Worm (Caenorhabditis elegans) whole organism, L4 larva: ENCODE data around the gene K08E7.6.
A peak's percentile ranks its signal among the peaks of the same experiment; 100 is the strongest.

Experiments used
- R02D3.7 ChIP-seq: fragments of 150-350 bp; sonication (generic microtip); optimal IDR thresholded peaks from 3 replicates; lab custom pipeline; 2014; ENCODE audit warnings: missing biosample characterization, missing genetic modification characterization
- T20F7.1 ChIP-seq: fragments of 200-800 bp; sonication (Bioruptor generic); optimal IDR thresholded peaks from 2 replicates; lab custom pipeline; 2018; ENCODE audit warnings: mild to moderate bottlenecking, missing genetic modification characterization, missing compliant biosample characterization
- T26A8.4 ChIP-seq: fragments of 200-800 bp; sonication (Bioruptor generic); IDR thresholded peaks from 2 replicates; pipeline ENCODE4 v1.3.6; 2022; ENCODE audit warnings: missing genetic modification characterization, missing compliant biosample characterization
- Y5F2A.4 ChIP-seq: fragments of 200-800 bp; sonication (Bioruptor generic); optimal IDR thresholded peaks from 2 replicates; lab custom pipeline; 2018; ENCODE audit warnings: mild to moderate bottlenecking, missing genetic modification characterization, missing compliant biosample characterization
- Y75B8A.6 ChIP-seq: fragments of 200-800 bp; sonication (Bioruptor generic); IDR thresholded peaks from 2 replicates; pipeline ENCODE4 v1.3.6; 2022; ENCODE audit warnings: missing genetic modification reagents, missing genetic modification characterization, missing compliant biosample characterization
- attf-4 ChIP-seq: sonication (generic microtip); optimal IDR thresholded peaks from 3 replicates; lab custom pipeline; 2017; ENCODE audit warnings: missing biosample characterization, missing genetic modification characterization
- ceh-20 ChIP-seq: fragments of 200-800 bp; sonication (Bioruptor generic); IDR thresholded peaks from 2 replicates; pipeline ENCODE4 v1.3.6; 2022; ENCODE audit warnings: missing genetic modification reagents, missing genetic modification characterization, missing compliant biosample characterization
- ceh-32 ChIP-seq: sonication (generic microtip); optimal IDR thresholded peaks from 2 replicates; lab custom pipeline; 2016; ENCODE audit warnings: mild to moderate bottlenecking, missing genetic modification characterization, missing compliant biosample characterization; ENCODE audit not compliant: poor library complexity
- ceh-82 ChIP-seq: sonication (generic microtip); optimal IDR thresholded peaks from 2 replicates; lab custom pipeline; 2017; ENCODE audit warnings: missing biosample characterization, missing genetic modification characterization
- daf-12 ChIP-seq: fragments of 150-350 bp; optimal IDR thresholded peaks from 2 replicates; lab custom pipeline; 2014; ENCODE audit warnings: missing biosample characterization, missing genetic modification reagents, missing genetic modification characterization
- daf-16 ChIP-seq, 3 experiments: sonication (generic microtip); optimal IDR thresholded peaks; 2 replicates each; lab custom pipeline; 2016 to 2017; ENCODE audit warnings: missing genetic modification characterization in 3 of 3, missing genetic modification reagents in 3 of 3, mild to moderate bottlenecking in 2 of 3, missing compliant biosample characterization in 2 of 3, missing biosample characterization in 1 of 3, moderate library complexity in 1 of 3
- daf-19 ChIP-seq: fragments of 200-800 bp; sonication (Bioruptor generic); conservative IDR thresholded peaks from 2 replicates; pipeline ENCODE4 v1.3.6; 2022; ENCODE audit warnings: missing genetic modification characterization, missing compliant biosample characterization
- daf-8 ChIP-seq: fragments of 200-800 bp; sonication (Bioruptor generic); IDR thresholded peaks from 2 replicates; pipeline ENCODE4 v1.3.6; 2022; ENCODE audit warnings: missing genetic modification characterization, missing compliant biosample characterization
- dmd-6 ChIP-seq: fragments of 200-800 bp; sonication (Bioruptor generic); IDR thresholded peaks from 2 replicates; pipeline ENCODE4 v1.3.6; 2022; ENCODE audit warnings: missing genetic modification reagents, missing genetic modification characterization, missing compliant biosample characterization
- dmd-8 ChIP-seq: fragments of 200-800 bp; sonication (Bioruptor generic); IDR thresholded peaks from 2 replicates; pipeline ENCODE4 v1.3.6; 2022; ENCODE audit warnings: missing genetic modification characterization, missing compliant biosample characterization
- dmd-9 ChIP-seq: fragments of 200-800 bp; sonication (Bioruptor generic); IDR thresholded peaks from 2 replicates; pipeline ENCODE4 v1.3.6; 2022; ENCODE audit warnings: missing genetic modification reagents, missing genetic modification characterization, missing compliant biosample characterization
- dpl-1 ChIP-seq: fragments of 150-350 bp; optimal IDR thresholded peaks from 2 replicates; lab custom pipeline; 2014; ENCODE audit warnings: missing biosample characterization, missing genetic modification reagents, missing genetic modification characterization
- dve-1 ChIP-seq: sonication (generic microtip); optimal IDR thresholded peaks from 2 replicates; lab custom pipeline; 2017; ENCODE audit warnings: antibody characterized with exemption, mild to moderate bottlenecking, missing genetic modification characterization, missing compliant biosample characterization; ENCODE audit not compliant: insufficient read depth
- gei-8 ChIP-seq: fragments of 200-800 bp; sonication (Bioruptor generic); optimal IDR thresholded peaks from 2 replicates; lab custom pipeline; 2018; ENCODE audit warnings: mild to moderate bottlenecking, missing genetic modification characterization, missing compliant biosample characterization
- hlh-11 ChIP-seq: fragments of 200-800 bp; sonication (Bioruptor generic); optimal IDR thresholded peaks from 2 replicates; lab custom pipeline; 2018; ENCODE audit warnings: mild to moderate bottlenecking, missing genetic modification characterization, missing compliant biosample characterization
- hlh-30 ChIP-seq: sonication (generic microtip); optimal IDR thresholded peaks from 2 replicates; lab custom pipeline; 2017; ENCODE audit warnings: antibody characterized with exemption, mild to moderate bottlenecking, missing genetic modification characterization, missing compliant biosample characterization; ENCODE audit not compliant: insufficient read depth
- lim-7 ChIP-seq: fragments of 200-800 bp; sonication (Bioruptor generic); IDR thresholded peaks from 2 replicates; pipeline ENCODE4 v1.3.6; 2022; ENCODE audit warnings: missing genetic modification characterization, missing compliant biosample characterization
- lin-1 ChIP-seq: fragments of 200-800 bp; sonication (Bioruptor generic); IDR thresholded peaks from 2 replicates; pipeline ENCODE4 v1.3.6; 2022; ENCODE audit warnings: missing genetic modification reagents, missing genetic modification characterization, missing compliant biosample characterization
- lin-13 ChIP-seq: fragments of 150-350 bp; optimal IDR thresholded peaks from 2 replicates; lab custom pipeline; 2014; ENCODE audit warnings: missing biosample characterization, missing genetic modification reagents, missing genetic modification characterization
- lin-15B ChIP-seq: fragments of 150-350 bp; sonication (generic microtip); optimal IDR thresholded peaks from 3 replicates; lab custom pipeline; 2014; ENCODE audit warnings: missing biosample characterization, missing genetic modification characterization
- madf-9 ChIP-seq: fragments of 200-800 bp; sonication (Bioruptor generic); conservative IDR thresholded peaks from 2 replicates; pipeline ENCODE4 v1.3.6; 2022; ENCODE audit warnings: missing genetic modification reagents, missing genetic modification characterization, missing compliant biosample characterization
- mdl-1 ChIP-seq, 2 experiments: fragments of 150-350 bp in 1 of 2; sonication (generic microtip) in 1 of 2; optimal IDR thresholded peaks; 2 replicates each; lab custom pipeline; 2014 to 2017; ENCODE audit warnings: missing biosample characterization in 2 of 2, missing genetic modification characterization in 2 of 2
- mes-2 ChIP-seq: sonication (generic microtip); optimal IDR thresholded peaks from 2 replicates; lab custom pipeline; 2016; ENCODE audit warnings: missing genotype, mild to moderate bottlenecking, missing genetic modification characterization, missing compliant biosample characterization; ENCODE audit not compliant: poor library complexity, severe bottlenecking
- nhr-10 ChIP-seq: fragments of 150-350 bp; optimal IDR thresholded peaks from 2 replicates; lab custom pipeline; 2014; ENCODE audit warnings: missing biosample characterization, missing genetic modification characterization
- nhr-102 ChIP-seq: sonication (generic microtip); optimal IDR thresholded peaks from 2 replicates; lab custom pipeline; 2016; ENCODE audit warnings: mild to moderate bottlenecking, missing genetic modification characterization, moderate library complexity, missing compliant biosample characterization
- nhr-28 ChIP-seq: fragments of 150-350 bp; optimal IDR thresholded peaks from 2 replicates; lab custom pipeline; 2014; ENCODE audit warnings: missing biosample characterization, missing genetic modification characterization
- nhr-41 ChIP-seq: fragments of 200-800 bp; sonication (Bioruptor generic); IDR thresholded peaks from 2 replicates; pipeline ENCODE4 v1.3.6; 2022; ENCODE audit warnings: missing genetic modification reagents, missing genetic modification characterization, missing compliant biosample characterization
- nhr-42 ChIP-seq: fragments of 200-800 bp; sonication (Bioruptor generic); IDR thresholded peaks from 2 replicates; pipeline ENCODE4 v1.3.6; 2022; ENCODE audit warnings: missing genetic modification characterization, missing compliant biosample characterization
- nhr-48 ChIP-seq: sonication (generic microtip); optimal IDR thresholded peaks from 2 replicates; lab custom pipeline; 2016; ENCODE audit warnings: mild to moderate bottlenecking, missing genetic modification characterization, missing compliant biosample characterization
- pha-4 ChIP-seq, 2 experiments: fragments of 150-350 bp in 1 of 2; fragments of 200-800 bp in 1 of 2; sonication (Bioruptor generic) in 1 of 2; IDR thresholded peaks in 1 of 2; optimal IDR thresholded peaks in 1 of 2; 2 replicates each; pipeline versions ENCODE4 v1.3.6 to Lab custom; 2014 to 2022; ENCODE audit warnings: missing genetic modification characterization in 2 of 2, missing genetic modification reagents in 2 of 2, missing biosample characterization in 1 of 2, missing compliant biosample characterization in 1 of 2
- php-3 ChIP-seq: fragments of 200-800 bp; sonication (Bioruptor generic); IDR thresholded peaks from 2 replicates; pipeline ENCODE4 v1.3.6; 2022; ENCODE audit warnings: missing genetic modification reagents, missing genetic modification characterization, missing compliant biosample characterization
- pqm-1 ChIP-seq: sonication (generic microtip); optimal IDR thresholded peaks from 2 replicates; lab custom pipeline; 2017; ENCODE audit warnings: missing biosample characterization, missing genetic modification characterization
- saeg-2 ChIP-seq: fragments of 200-800 bp; sonication (Bioruptor generic); IDR thresholded peaks from 2 replicates; pipeline ENCODE4 v1.3.6; 2022; ENCODE audit warnings: missing genetic modification reagents, missing genetic modification characterization, missing compliant biosample characterization
- skn-1 ChIP-seq: fragments of 150-350 bp; optimal IDR thresholded peaks from 2 replicates; lab custom pipeline; 2014; ENCODE audit warnings: missing biosample characterization, missing genetic modification characterization
- spr-1 ChIP-seq: sonication (generic microtip); optimal IDR thresholded peaks from 2 replicates; lab custom pipeline; 2016; ENCODE audit warnings: mild to moderate bottlenecking, missing genetic modification characterization, missing compliant biosample characterization
- spr-3 ChIP-seq: fragments of 200-800 bp; sonication (Bioruptor generic); optimal IDR thresholded peaks from 2 replicates; lab custom pipeline; 2018; ENCODE audit warnings: mild to moderate bottlenecking, missing genetic modification characterization, missing compliant biosample characterization
- tra-1 ChIP-seq: fragments of 200-800 bp; sonication (Bioruptor generic); IDR thresholded peaks from 2 replicates; pipeline ENCODE4 v1.3.6; 2022; ENCODE audit warnings: missing genetic modification reagents, missing genetic modification characterization, missing compliant biosample characterization
- unc-130 ChIP-seq: sonication (generic microtip); optimal IDR thresholded peaks from 2 replicates; lab custom pipeline; 2016; ENCODE audit warnings: missing genetic modification reagents, missing genetic modification characterization, missing compliant biosample characterization
- unc-62 ChIP-seq, 3 experiments: fragments of 150-350 bp in 1 of 3; sonication (generic microtip); optimal IDR thresholded peaks in 2 of 3; peaks in 1 of 3; 1 replicate in 1 of 3; 2 replicates in 2 of 3; lab custom pipeline; 2014 to 2017; ENCODE audit warnings: missing biosample characterization in 3 of 3, missing genetic modification characterization in 3 of 3, missing genetic modification reagents in 3 of 3, missing genotype in 1 of 3
- zfp-2 ChIP-seq: sonication (generic microtip); optimal IDR thresholded peaks from 2 replicates; lab custom pipeline; 2016; ENCODE audit warnings: mild to moderate bottlenecking, missing genetic modification characterization, missing compliant biosample characterization
- zfp-3 ChIP-seq: fragments of 200-800 bp; sonication (Bioruptor generic); conservative IDR thresholded peaks from 2 replicates; pipeline ENCODE4 v1.3.6; 2022; ENCODE audit warnings: missing genetic modification reagents, missing genetic modification characterization, missing compliant biosample characterization
- zip-11 ChIP-seq: fragments of 200-800 bp; sonication (Bioruptor generic); IDR thresholded peaks from 2 replicates; pipeline ENCODE4 v1.3.6; 2022; ENCODE audit warnings: missing genetic modification characterization, missing compliant biosample characterization
- ztf-11 ChIP-seq: fragments of 150-350 bp; optimal IDR thresholded peaks from 2 replicates; lab custom pipeline; 2014; ENCODE audit warnings: missing biosample characterization, missing genetic modification characterization
- ztf-7 ChIP-seq: fragments of 150-350 bp; optimal IDR thresholded peaks from 2 replicates; lab custom pipeline; 2014; ENCODE audit warnings: missing biosample characterization, missing genetic modification characterization

Gene K08E7.6

DNA sequence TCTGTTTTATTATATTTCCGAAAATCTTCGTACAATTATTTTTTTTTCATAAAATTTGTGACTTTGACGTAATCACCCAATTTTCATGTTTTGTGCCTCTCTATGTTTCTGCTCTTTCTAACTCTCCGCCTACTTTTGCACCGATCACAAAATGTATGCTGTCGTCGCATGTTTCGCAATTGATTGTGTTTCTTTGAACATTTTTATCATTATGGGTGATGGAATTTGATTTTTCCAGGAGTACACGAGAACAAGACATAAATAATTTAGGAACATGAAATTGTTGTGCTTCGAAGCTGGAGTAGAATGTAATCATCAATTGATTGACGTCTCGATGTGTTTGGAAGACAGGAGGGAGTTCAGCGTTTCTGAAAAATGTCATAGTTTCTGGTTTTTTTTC is 20.0 kb upstream of the K08E7.6 start:
- no peak for TF ChIP-seq spr-1 (tag; lab: Kevin White, UChicago)
- no peak for TF ChIP-seq ceh-82
- TF ChIP-seq zip-11 (GFP tag; lab: Robert Waterston, UW): no peak
- TF ChIP-seq dmd-9 (GFP tag; lab: Robert Waterston, UW): no peak
- 0 out of 2 replicates have a peak, but pooled peaks have one; percentile 26 for TF ChIP-seq nhr-41 (GFP tag; lab: Robert Waterston, UW)
- TF ChIP-seq lin-13 (GFP tag; lab: Kevin White, UChicago): peak; percentile 7
- no peak for TF ChIP-seq dpl-1 (GFP tag; lab: Kevin White, UChicago)
- TF ChIP-seq daf-12: no peak
- TF ChIP-seq daf-8: no peak
- peak in 1 of 2 experiments; percentile 7 for TF ChIP-seq mdl-1 (tag; optimal IDR thresholded peaks at IDR 0.05; lab: Kevin White, UChicago)
- no peak for TF ChIP-seq Y75B8A.6 (GFP tag; lab: Robert Waterston, UW)
- TF ChIP-seq daf-16 (GFP tag; optimal IDR thresholded peaks at IDR 0.05; lab: Kevin White, UChicago): peak in 1 of 2 experiments; percentile 71
- peak; percentile 97 for TF ChIP-seq daf-16 (tag; optimal IDR thresholded peaks at IDR 0.05; lab: Kevin White, UChicago)
- TF ChIP-seq hlh-30: peak; percentile 18
- peak; percentile 91 for TF ChIP-seq hlh-11 (tag; lab: Kevin White, UChicago)
- no peak for TF ChIP-seq spr-3 (GFP tag; lab: Kevin White, UChicago)
- TF ChIP-seq nhr-48 (tag; lab: Kevin White, UChicago): peak; percentile 92
- TF ChIP-seq ceh-32: no peak
- no peak for TF ChIP-seq unc-130 (GFP tag; lab: Kevin White, UChicago)
- peak; percentile 48; the same call in 1 of the 2 replicates for TF ChIP-seq ceh-20
- TF ChIP-seq dmd-6 (GFP tag; lab: Robert Waterston, UW): peak; percentile 99
- TF ChIP-seq gei-8 (GFP tag; lab: Kevin White, UChicago): no peak
- TF ChIP-seq lin-1 (GFP tag; lab: Robert Waterston, UW): peak; percentile 62; the same call in 1 of the 2 replicates
- TF ChIP-seq php-3 (GFP tag; lab: Robert Waterston, UW): peak; percentile 92
- TF ChIP-seq pqm-1: peak; percentile 95
- TF ChIP-seq nhr-42 (GFP tag; lab: Robert Waterston, UW): no peak
- peak; percentile 69; the same call in 1 of the 2 replicates for TF ChIP-seq saeg-2 (GFP tag; lab: Robert Waterston, UW)
- no peak for TF ChIP-seq madf-9
- TF ChIP-seq unc-62 (GFP tag; optimal IDR thresholded peaks at IDR 0.05 in 1 of 2; lab: Kevin White, UChicago): peak in 1 of 2 experiments; percentile 32
- no peak for TF ChIP-seq unc-62 (tag; optimal IDR thresholded peaks at IDR 0.05; lab: Kevin White, UChicago)
- TF ChIP-seq dve-1 (tag; lab: Kevin White, UChicago): peak; percentile 89
- peak; percentile 40 for TF ChIP-seq nhr-10 (tag; lab: Kevin White, UChicago)
- TF ChIP-seq R02D3.7 (tag; lab: Kevin White, UChicago): no peak
- TF ChIP-seq lin-15B (tag; lab: Kevin White, UChicago): no peak
- peak; percentile 38; the same call in 1 of the 2 replicates for TF ChIP-seq T26A8.4 (GFP tag; lab: Robert Waterston, UW)
- TF ChIP-seq T20F7.1: peak; percentile 53
- no peak for TF ChIP-seq ztf-7
- peak; percentile 12 for TF ChIP-seq mes-2 (tag; lab: Kevin White, UChicago)
- peak; percentile 98 for TF ChIP-seq nhr-102
- TF ChIP-seq dmd-8 (GFP tag; lab: Robert Waterston, UW): no peak
- TF ChIP-seq attf-4 (tag; lab: Kevin White, UChicago): no peak
- no peak for TF ChIP-seq skn-1 (tag; lab: Kevin White, UChicago)
- no peak for TF ChIP-seq ztf-11
- TF ChIP-seq pha-4 (GFP tag; IDR thresholded peaks at IDR 0.05; lab: Robert Waterston, UW): peak; percentile 30; the same call in 1 of the 2 replicates
- TF ChIP-seq pha-4 (tag; optimal IDR thresholded peaks at IDR 0.05; lab: Kevin White, UChicago): no peak
- no peak for TF ChIP-seq zfp-2 (tag; lab: Kevin White, UChicago)
- peak; percentile 91 for TF ChIP-seq nhr-28
- peak; percentile 64; the same call in 1 of the 2 replicates for TF ChIP-seq tra-1 (GFP tag; lab: Robert Waterston, UW)
- TF ChIP-seq lim-7 (GFP tag; lab: Robert Waterston, UW): no peak
- no peak for TF ChIP-seq Y5F2A.4 (GFP tag; lab: Kevin White, UChicago)
- no peak for TF ChIP-seq daf-19 (GFP tag; lab: Robert Waterston, UW)
- TF ChIP-seq zfp-3 (GFP tag; lab: Robert Waterston, UW): no peak
